Fruit fly (Drosophila melanogaster): ENCODE results near the gene SF2.

Gene SF2

DNA sequence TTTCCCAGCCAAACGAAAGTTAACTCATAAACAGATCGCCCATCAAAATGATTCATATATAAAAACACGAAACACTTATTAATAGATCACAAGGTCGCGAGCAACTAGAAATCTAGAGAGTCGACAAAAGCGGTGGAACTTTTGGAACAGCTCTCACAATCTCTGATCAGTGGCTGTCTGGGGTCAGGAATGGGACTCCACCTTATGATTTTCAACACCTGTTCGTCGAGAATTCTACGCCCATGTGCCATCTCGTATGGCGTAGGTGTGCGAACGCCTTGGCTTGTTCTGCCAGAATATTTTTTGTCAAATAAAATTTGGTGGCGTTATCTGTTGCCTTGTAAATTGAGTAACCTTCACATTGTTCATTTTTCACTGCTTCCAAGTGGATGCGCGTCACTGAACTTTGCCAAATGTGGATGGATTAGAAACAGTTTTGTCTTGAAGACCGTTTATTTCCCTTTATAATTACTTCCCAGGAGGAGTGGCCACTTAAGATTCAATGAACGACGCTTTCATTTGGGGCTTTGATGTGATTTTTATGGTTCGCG is 13.7 kb upstream of the SF2 start (continued):
- TF ChIP-seq tin (GFP tag; optimal IDR thresholded peaks at IDR 0.05) (no peak), hbn (GFP tag; IDR thresholded peaks at IDR 0.05; ENCODE audit: partially characterized antibody) (no peak), HmgZ (tag; optimal IDR thresholded peaks at IDR 0.05) (peak; percentile 65), Hsf (GFP tag; optimal IDR thresholded peaks at IDR 0.05) (peak; percentile 25), ken (GFP tag; IDR thresholded peaks at IDR 0.05) (peak; percentile 40; the same call in 1 of the 3 replicates), CG1602 (GFP tag; optimal IDR thresholded peaks at IDR 0.05) (no peak), CG11723 (GFP tag; optimal IDR thresholded peaks at IDR 0.05) (no peak), CG10209 (GFP tag; optimal IDR thresholded peaks at IDR 0.05) (no peak), HLHmδ (GFP tag; optimal IDR thresholded peaks at IDR 0.05) (no peak), fd3F (GFP tag; optimal IDR thresholded peaks at IDR 0.05) (peak; percentile 5), ap (GFP tag; IDR thresholded peaks at IDR 0.05) (no peak), grau (tag; optimal IDR thresholded peaks at IDR 0.05) (peak; percentile 29), kni (GFP tag; optimal IDR thresholded peaks at IDR 0.05) (no peak), toy (GFP tag; IDR thresholded peaks at IDR 0.05) (peak; percentile 55; the same call in 1 of the 2 replicates), cad (GFP tag; optimal IDR thresholded peaks at IDR 0.05) (no peak), zfh1 (GFP tag; IDR thresholded peaks at IDR 0.05) (0 out of 3 replicates have a peak, but pooled peaks have one; percentile 10), Ets65A (GFP tag) (peak; percentile 91), sc (optimal IDR thresholded peaks at IDR 0.05) (no peak), sc (GFP tag; optimal IDR thresholded peaks at IDR 0.05) (no peak), MTF-1 (GFP tag; optimal IDR thresholded peaks at IDR 0.05; ENCODE audit: borderline replicate concordance) (no peak), Bdp1 (GFP tag; optimal IDR thresholded peaks at IDR 0.05) (no peak), CG15479 (GFP tag; optimal IDR thresholded peaks at IDR 0.05) (no peak), Neu2 (GFP tag; optimal IDR thresholded peaks at IDR 0.05; ENCODE audit: borderline replicate concordance) (no peak), org-1 (GFP tag; optimal IDR thresholded peaks at IDR 0.05) (no peak), Dip3 (GFP tag; optimal IDR thresholded peaks at IDR 0.05) (peak; percentile 37), Side (GFP tag; optimal IDR thresholded peaks at IDR 0.05) (peak; percentile 10), Dp (GFP tag; optimal IDR thresholded peaks at IDR 0.05) (no peak), Nf-YA (GFP tag; IDR thresholded peaks at IDR 0.05) (no peak), CG5953 (GFP tag; IDR thresholded peaks at IDR 0.05) (no peak), slp2 (GFP tag; optimal IDR thresholded peaks at IDR 0.05) (no peak), ATbp (GFP tag; optimal IDR thresholded peaks at IDR 0.05) (no peak), CG32772 (GFP tag; IDR thresholded peaks at IDR 0.05) (no peak), CG16779 (GFP tag; IDR thresholded peaks at IDR 0.05) (0 out of 2 replicates have a peak, but pooled peaks have one; percentile 14), H15 (GFP tag; IDR thresholded peaks at IDR 0.05) (no peak), aop (GFP tag; IDR thresholded peaks at IDR 0.05) (no peak), ab (GFP tag; optimal IDR thresholded peaks at IDR 0.05) (no peak), bbx (GFP tag; IDR thresholded peaks at IDR 0.05; ENCODE audit: partially characterized antibody) (no peak), B-H2 (GFP tag; optimal IDR thresholded peaks at IDR 0.05) (peak; percentile 40), pros (GFP tag; optimal IDR thresholded peaks at IDR 0.05) (no peak), exex (tag; optimal IDR thresholded peaks at IDR 0.05) (peak; percentile 2), salm (tag; optimal IDR thresholded peaks at IDR 0.05) (no peak), CG31224 (GFP tag; IDR thresholded peaks at IDR 0.05) (no peak), CG17186 (GFP tag; optimal IDR thresholded peaks at IDR 0.05) (no peak), ERR (GFP tag; optimal IDR thresholded peaks at IDR 0.05) (peak; percentile 35), amos (GFP tag; IDR thresholded peaks at IDR 0.05; ENCODE audit: partially characterized antibody) (no peak), en (GFP tag; optimal IDR thresholded peaks at IDR 0.05) (no peak), CG12155 (GFP tag; optimal IDR thresholded peaks at IDR 0.05) (peak; percentile 18), CG3281 (GFP tag; optimal IDR thresholded peaks at IDR 0.05) (peak; percentile 65), Vsx1 (GFP tag; optimal IDR thresholded peaks at IDR 0.05) (no peak), Hr3 (GFP tag; optimal IDR thresholded peaks at IDR 0.05) (no peak), CG7839 (tag; optimal IDR thresholded peaks at IDR 0.05) (peak; percentile 52)
